Worm (Caenorhabditis elegans) whole organism, L1 larva: ENCODE measurements around the gene rps-3.

Source experiments
- C04F5.9 ChIP-seq: sonication (generic microtip); optimal IDR thresholded peaks from 2 replicates; lab custom pipeline; 2016; ENCODE audit warnings: missing genetic modification characterization, missing compliant biosample characterization
- Y116A8C.19 ChIP-seq: sonication (generic microtip); optimal IDR thresholded peaks from 2 replicates; lab custom pipeline; 2016; ENCODE audit warnings: missing compliant biosample characterization, missing genetic modification characterization, borderline replicate concordance
- aha-1 ChIP-seq: fragments of 150-350 bp; optimal IDR thresholded peaks from 2 replicates; lab custom pipeline; 2014; ENCODE audit warnings: missing biosample characterization, missing genetic modification characterization
- alr-1 ChIP-seq: fragments of 200-800 bp; sonication (Bioruptor generic); optimal IDR thresholded peaks from 2 replicates; lab custom pipeline; 2018; ENCODE audit warnings: borderline replicate concordance, mild to moderate bottlenecking, missing genetic modification characterization, missing compliant biosample characterization
- aly-2 ChIP-seq: fragments of 150-350 bp; optimal IDR thresholded peaks from 2 replicates; lab custom pipeline; 2014; ENCODE audit warnings: missing biosample characterization, missing genetic modification characterization
- ama-1 ChIP-seq: fragments of 150-350 bp; optimal IDR thresholded peaks from 2 replicates; lab custom pipeline; 2014
- blmp-1 ChIP-seq: fragments of 150-350 bp; optimal IDR thresholded peaks from 2 replicates; lab custom pipeline; 2014; ENCODE audit warnings: missing biosample characterization, missing genetic modification characterization
- ceh-8 ChIP-seq: fragments of 200-800 bp; sonication (Bioruptor generic); optimal IDR thresholded peaks from 2 replicates; lab custom pipeline; 2018; ENCODE audit warnings: mild to moderate bottlenecking, missing genetic modification characterization, moderate library complexity, missing compliant biosample characterization
- efl-1 ChIP-seq, 4 experiments: fragments of 150-350 bp; optimal IDR thresholded peaks in 3 of 4; peaks in 1 of 4; 1 replicate in 1 of 4; 2 replicates in 3 of 4; lab custom pipeline; 2014; ENCODE audit warnings: missing biosample characterization in 2 of 4, missing genetic modification characterization in 2 of 4, missing genetic modification reagents in 2 of 4
- efl-3 ChIP-seq: fragments of 200-800 bp; sonication (Bioruptor generic); optimal IDR thresholded peaks from 2 replicates; lab custom pipeline; 2018; ENCODE audit warnings: mild to moderate bottlenecking, missing genetic modification characterization, missing compliant biosample characterization
- egl-13 ChIP-seq: sonication (generic microtip); optimal IDR thresholded peaks from 2 replicates; lab custom pipeline; 2016; ENCODE audit warnings: missing genotype, missing genetic modification reagents, missing genetic modification characterization, missing compliant biosample characterization
- egl-27 ChIP-seq, 2 experiments: fragments of 150-350 bp in 1 of 2; sonication (generic microtip); optimal IDR thresholded peaks; 3 replicates each; lab custom pipeline; 2017 to 2018; ENCODE audit warnings: missing biosample characterization in 2 of 2, missing genetic modification characterization in 2 of 2, missing genetic modification reagents in 2 of 2
- elt-2 ChIP-seq: sonication (generic microtip); optimal IDR thresholded peaks from 2 replicates; lab custom pipeline; 2016; ENCODE audit warnings: missing genetic modification characterization, mild to moderate bottlenecking, inconsistent platforms, missing compliant biosample characterization, missing genetic modification reagents
- elt-3 ChIP-seq, 6 experiments: fragments of 150-350 bp in 1 of 6; sonication (generic microtip); optimal IDR thresholded peaks; 2 replicates each; lab custom pipeline; 2017 to 2018; ENCODE audit warnings: missing biosample characterization in 6 of 6, missing genetic modification characterization in 6 of 6, inconsistent platforms in 1 of 6
- ets-5 ChIP-seq: fragments of 200-800 bp; sonication (Bioruptor generic); IDR thresholded peaks from 2 replicates; pipeline ENCODE4 v1.3.6; 2022; ENCODE audit warnings: missing genetic modification characterization, missing compliant biosample characterization
- fkh-10 ChIP-seq: sonication (generic microtip); optimal IDR thresholded peaks from 2 replicates; lab custom pipeline; 2017; ENCODE audit warnings: missing biosample characterization, missing genetic modification reagents, missing genetic modification characterization
- fkh-4 ChIP-seq: sonication (generic microtip); optimal IDR thresholded peaks from 2 replicates; lab custom pipeline; 2016; ENCODE audit warnings: missing compliant biosample characterization, missing genetic modification characterization, borderline replicate concordance
- fkh-8 ChIP-seq: sonication (generic microtip); optimal IDR thresholded peaks from 2 replicates; lab custom pipeline; 2016; ENCODE audit warnings: mild to moderate bottlenecking, missing genetic modification characterization, missing compliant biosample characterization
- fos-1 ChIP-seq: fragments of 150-350 bp; optimal IDR thresholded peaks from 2 replicates; lab custom pipeline; 2014; ENCODE audit warnings: missing biosample characterization, missing genetic modification characterization
- hlh-17 ChIP-seq: fragments of 200-800 bp; sonication (Bioruptor generic); optimal IDR thresholded peaks from 2 replicates; lab custom pipeline; 2018; ENCODE audit warnings: missing genetic modification characterization, mild to moderate bottlenecking, missing compliant biosample characterization, moderate library complexity, borderline replicate concordance
- hpl-2 ChIP-seq: fragments of 150-350 bp; optimal IDR thresholded peaks from 2 replicates; lab custom pipeline; 2014; ENCODE audit warnings: missing biosample characterization, missing genetic modification reagents, missing genetic modification characterization
- irx-1 ChIP-seq: sonication (generic microtip); optimal IDR thresholded peaks from 2 replicates; lab custom pipeline; 2016; ENCODE audit warnings: missing genetic modification characterization, missing compliant biosample characterization
- lin-13 ChIP-seq: fragments of 150-350 bp; optimal IDR thresholded peaks from 2 replicates; lab custom pipeline; 2014; ENCODE audit warnings: missing biosample characterization, missing genetic modification reagents, missing genetic modification characterization
- lin-35 ChIP-seq, 2 experiments: fragments of 150-350 bp; optimal IDR thresholded peaks; 2 replicates each; lab custom pipeline; 2014; ENCODE audit warnings: missing biosample characterization in 2 of 2, missing genetic modification characterization in 2 of 2, missing genetic modification reagents in 2 of 2
- lsy-2 ChIP-seq, 2 experiments: fragments of 150-350 bp; optimal IDR thresholded peaks; 2 replicates each; lab custom pipeline; 2014; ENCODE audit warnings: missing biosample characterization in 2 of 2, missing genetic modification characterization in 2 of 2
- mab-9 ChIP-seq: fragments of 200-800 bp; sonication (Bioruptor generic); IDR thresholded peaks from 2 replicates; pipeline ENCODE4 v1.3.6; 2022; ENCODE audit warnings: missing genetic modification reagents, missing genetic modification characterization, missing compliant biosample characterization
- mep-1 ChIP-seq: fragments of 150-350 bp; optimal IDR thresholded peaks from 2 replicates; lab custom pipeline; 2014; ENCODE audit warnings: missing biosample characterization, missing genetic modification characterization
- nhr-11 ChIP-seq: fragments of 150-350 bp; optimal IDR thresholded peaks from 2 replicates; lab custom pipeline; 2014; ENCODE audit warnings: missing biosample characterization, missing genetic modification characterization
- nhr-19 ChIP-seq: fragments of 200-800 bp; sonication (Bioruptor generic); conservative IDR thresholded peaks from 2 replicates; pipeline ENCODE4 v1.3.6; 2022; ENCODE audit warnings: missing genetic modification characterization, missing compliant biosample characterization
- nhr-237 ChIP-seq: fragments of 150-350 bp; optimal IDR thresholded peaks from 2 replicates; lab custom pipeline; 2014; ENCODE audit warnings: missing biosample characterization, missing genetic modification characterization
- nhr-28 ChIP-seq: fragments of 150-350 bp; optimal IDR thresholded peaks from 2 replicates; lab custom pipeline; 2014; ENCODE audit warnings: missing biosample characterization, missing genetic modification characterization
- nhr-71 ChIP-seq: sonication (generic microtip); optimal IDR thresholded peaks from 2 replicates; lab custom pipeline; 2016; ENCODE audit warnings: mild to moderate bottlenecking, missing genetic modification characterization, moderate library complexity, missing compliant biosample characterization
- pag-3 ChIP-seq: sonication (generic microtip); optimal IDR thresholded peaks from 2 replicates; lab custom pipeline; 2017; ENCODE audit warnings: missing genetic modification characterization, mild to moderate bottlenecking, missing compliant biosample characterization, antibody characterized with exemption, borderline replicate concordance; ENCODE audit not compliant: insufficient read depth
- pqm-1 ChIP-seq: sonication (generic microtip); optimal IDR thresholded peaks from 3 replicates; lab custom pipeline; 2017; ENCODE audit warnings: missing biosample characterization, missing genetic modification characterization
- snpc-4 ChIP-seq: fragments of 150-350 bp; optimal IDR thresholded peaks from 2 replicates; lab custom pipeline; 2014; ENCODE audit warnings: missing biosample characterization, missing genetic modification characterization
- snu-23 ChIP-seq: sonication (generic microtip); optimal IDR thresholded peaks from 2 replicates; lab custom pipeline; 2016; ENCODE audit warnings: missing genetic modification characterization, missing compliant biosample characterization
- sup-37 ChIP-seq: fragments of 200-800 bp; sonication (Bioruptor generic); optimal IDR thresholded peaks from 2 replicates; lab custom pipeline; 2018; ENCODE audit warnings: mild to moderate bottlenecking, missing genetic modification characterization, missing compliant biosample characterization
- tbx-2 ChIP-seq: sonication (generic microtip); optimal IDR thresholded peaks from 2 replicates; lab custom pipeline; 2016; ENCODE audit warnings: missing genetic modification characterization, missing compliant biosample characterization
- tlp-1 ChIP-seq: fragments of 150-350 bp; optimal IDR thresholded peaks from 2 replicates; lab custom pipeline; 2014; ENCODE audit warnings: missing biosample characterization, missing genetic modification characterization
- unc-130 ChIP-seq: fragments of 150-350 bp; optimal IDR thresholded peaks from 2 replicates; lab custom pipeline; 2017; ENCODE audit warnings: missing biosample characterization, missing genetic modification characterization, inconsistent platforms
- unc-30 ChIP-seq: sonication (generic microtip); optimal IDR thresholded peaks from 2 replicates; lab custom pipeline; 2017; ENCODE audit warnings: missing biosample characterization, missing genetic modification characterization
- unc-62 ChIP-seq: fragments of 150-350 bp; optimal IDR thresholded peaks from 2 replicates; lab custom pipeline; 2014; ENCODE audit warnings: missing biosample characterization, missing genetic modification reagents, missing genetic modification characterization
- unc-98 ChIP-seq: fragments of 200-800 bp; sonication (Bioruptor generic); IDR thresholded peaks from 2 replicates; pipeline ENCODE4 v1.3.6; 2022; ENCODE audit warnings: missing genetic modification characterization, missing compliant biosample characterization
- vab-15 ChIP-seq: sonication (generic microtip); optimal IDR thresholded peaks from 2 replicates; lab custom pipeline; 2017; ENCODE audit warnings: missing genotype, mild to moderate bottlenecking, missing genetic modification characterization, missing compliant biosample characterization
- ztf-11 ChIP-seq, 2 experiments: sonication (generic microtip); optimal IDR thresholded peaks; 2 replicates each; lab custom pipeline; 2016 to 2017; ENCODE audit warnings: missing genetic modification characterization in 2 of 2, missing biosample characterization in 1 of 2, missing compliant biosample characterization in 1 of 2

Gene rps-3

ce11 chrIII:6158642-6159475 is 47.7 kb upstream of the rps-3 start, which contains the start of gene nfm-1 (continued):
- TF ChIP-seq ztf-11 (tag; optimal IDR thresholded peaks at IDR 0.05; lab: Kevin White, UChicago) (no peak), ets-5 (GFP tag; lab: Robert Waterston, UW) (no peak), sup-37 (peak; percentile 10), mep-1 (tag; lab: Kevin White, UChicago) (peak; percentile 77), mab-9 (GFP tag; lab: Robert Waterston, UW) (no peak), unc-98 (GFP tag; lab: Robert Waterston, UW) (peak; percentile 30; the same call in 1 of the 2 replicates), nhr-28 (tag; lab: Kevin White, UChicago) (no peak), nhr-237 (tag; lab: Kevin White, UChicago) (peak; percentile 33), vab-15 (tag; lab: Kevin White, UChicago) (peak; percentile 15), egl-13 (tag; lab: Kevin White, UChicago) (peak; percentile 19), fkh-8 (tag; lab: Kevin White, UChicago) (peak; percentile 45), nhr-11 (tag; lab: Kevin White, UChicago) (no peak), hpl-2 (GFP tag; lab: Kevin White, UChicago) (peak; percentile 58), unc-30 (tag; lab: Kevin White, UChicago) (no peak), nhr-71 (tag; lab: Kevin White, UChicago) (peak; percentile 72), snu-23 (GFP tag; lab: Kevin White, UChicago) (peak; percentile 66), pag-3 (no peak), nhr-19 (GFP tag; lab: Robert Waterston, UW) (peak; percentile 71), unc-130 (tag; lab: Kevin White, UChicago) (peak; percentile 64), elt-2 (tag; lab: Kevin White, UChicago) (peak; percentile 81), fkh-10 (no peak), Y116A8C.19 (tag; lab: Kevin White, UChicago) (no peak), lin-13 (peak; percentile 17), fkh-4 (tag; lab: Kevin White, UChicago) (no peak), lin-35 (GFP tag; optimal IDR thresholded peaks at IDR 0.05; lab: Kevin White, UChicago) (peak; percentile 41 to 78), hlh-17 (GFP tag; lab: Kevin White, UChicago) (no peak), lsy-2 (tag; optimal IDR thresholded peaks at IDR 0.05; lab: Kevin White, UChicago) (peak; percentile 45 to 73), aha-1 (tag; lab: Kevin White, UChicago) (no peak), blmp-1 (tag; lab: Kevin White, UChicago) (peak; percentile 57), efl-3 (GFP tag; lab: Kevin White, UChicago) (no peak), aly-2 (tag; lab: Kevin White, UChicago) (no peak), irx-1 (peak; percentile 58), ama-1 (lab: Kevin White, UChicago) (no peak)

ce11 chrIII:6163381-6163780 is 43.2 kb upstream of the rps-3 start:
- TF ChIP-seq unc-130 (tag; lab: Kevin White, UChicago) (no peak), alr-1 (tag; lab: Kevin White, UChicago) (no peak), tlp-1 (no peak)
- TF ChIP-seq, all 84 proteins: peak for 0

- TF ChIP-seq pqm-1 (tag; lab: Kevin White, UChicago) (no peak), egl-27 (tag; optimal IDR thresholded peaks at IDR 0.05; lab: Kevin White, UChicago) (no peak), unc-62 (GFP tag; lab: Kevin White, UChicago) (no peak), efl-1 (optimal IDR thresholded peaks at IDR 0.05; lab: Kevin White, UChicago) (no peak), efl-1 (GFP tag; optimal IDR thresholded peaks at IDR 0.05 in 1 of 2; lab: Kevin White, UChicago) (peak in 1 of 2 experiments; percentile 38), ceh-8 (GFP tag; lab: Kevin White, UChicago) (no peak), lin-35 (GFP tag; optimal IDR thresholded peaks at IDR 0.05; lab: Kevin White, UChicago) (no peak), aly-2 (tag; lab: Kevin White, UChicago) (no peak), elt-3 (tag; optimal IDR thresholded peaks at IDR 0.05; lab: Kevin White, UChicago) (no peak), tbx-2 (tag; lab: Kevin White, UChicago) (no peak), efl-3 (GFP tag; lab: Kevin White, UChicago) (no peak), pag-3 (no peak), snpc-4 (tag; lab: Kevin White, UChicago) (no peak), egl-13 (tag; lab: Kevin White, UChicago) (no peak), sup-37 (no peak), fos-1 (tag; lab: Kevin White, UChicago) (no peak), lsy-2 (tag; optimal IDR thresholded peaks at IDR 0.05; lab: Kevin White, UChicago) (peak in 1 of 2 experiments; percentile 18), C04F5.9 (no peak), alr-1 (tag; lab: Kevin White, UChicago) (no peak)
These were observed 42.2 kb upstream of the rps-3 start, which contains the start of gene F42A10.9 for ce11 chrIII:6164253-6164971. Gene F42A10.9, plus strand, starts transcription at chrIII:6164573.
